Worm (Caenorhabditis elegans) whole organism, L1 larva: Measurements from ENCODE around the gene R13H4.5.

Source experiments
- C16A3.4 ChIP-seq: fragments of 150-350 bp; optimal IDR thresholded peaks from 2 replicates; lab custom pipeline; 2014; ENCODE audit warnings: missing biosample characterization, missing genetic modification characterization
- aly-2 ChIP-seq: fragments of 150-350 bp; optimal IDR thresholded peaks from 2 replicates; lab custom pipeline; 2014; ENCODE audit warnings: missing biosample characterization, missing genetic modification characterization
- blmp-1 ChIP-seq: fragments of 150-350 bp; optimal IDR thresholded peaks from 2 replicates; lab custom pipeline; 2014; ENCODE audit warnings: missing biosample characterization, missing genetic modification characterization
- ceh-63 ChIP-seq: fragments of 200-800 bp; sonication (Bioruptor generic); optimal IDR thresholded peaks from 2 replicates; lab custom pipeline; 2018; ENCODE audit warnings: mild to moderate bottlenecking, missing genetic modification characterization, missing compliant biosample characterization
- ces-1 ChIP-seq: fragments of 150-350 bp; optimal IDR thresholded peaks from 2 replicates; lab custom pipeline; 2014; ENCODE audit warnings: missing biosample characterization, missing genetic modification reagents, missing genetic modification characterization
- efl-1 ChIP-seq, 4 experiments: fragments of 150-350 bp; optimal IDR thresholded peaks in 3 of 4; peaks in 1 of 4; 1 replicate in 1 of 4; 2 replicates in 3 of 4; lab custom pipeline; 2014; ENCODE audit warnings: missing biosample characterization in 2 of 4, missing genetic modification characterization in 2 of 4, missing genetic modification reagents in 2 of 4
- elt-3 ChIP-seq, 6 experiments: fragments of 150-350 bp in 1 of 6; sonication (generic microtip); optimal IDR thresholded peaks; 2 replicates each; lab custom pipeline; 2017 to 2018; ENCODE audit warnings: missing biosample characterization in 6 of 6, missing genetic modification characterization in 6 of 6, inconsistent platforms in 1 of 6
- fkh-8 ChIP-seq: sonication (generic microtip); optimal IDR thresholded peaks from 2 replicates; lab custom pipeline; 2016; ENCODE audit warnings: mild to moderate bottlenecking, missing genetic modification characterization, missing compliant biosample characterization
- grh-1 ChIP-seq: fragments of 200-800 bp; sonication (Bioruptor generic); IDR thresholded peaks from 2 replicates; pipeline ENCODE4 v1.3.6; 2022; ENCODE audit warnings: missing genetic modification reagents, missing genetic modification characterization, missing compliant biosample characterization
- hlh-17 ChIP-seq: fragments of 200-800 bp; sonication (Bioruptor generic); optimal IDR thresholded peaks from 2 replicates; lab custom pipeline; 2018; ENCODE audit warnings: missing genetic modification characterization, mild to moderate bottlenecking, missing compliant biosample characterization, moderate library complexity, borderline replicate concordance
- hlh-4 ChIP-seq: sonication (generic microtip); optimal IDR thresholded peaks from 2 replicates; lab custom pipeline; 2016; ENCODE audit warnings: mild to moderate bottlenecking, missing genetic modification characterization, missing compliant biosample characterization
- hpl-2 ChIP-seq: fragments of 150-350 bp; optimal IDR thresholded peaks from 2 replicates; lab custom pipeline; 2014; ENCODE audit warnings: missing biosample characterization, missing genetic modification reagents, missing genetic modification characterization
- jun-1 ChIP-seq: fragments of 150-350 bp; optimal IDR thresholded peaks from 2 replicates; lab custom pipeline; 2014; ENCODE audit warnings: missing biosample characterization, missing genetic modification reagents, missing genetic modification characterization
- lin-13 ChIP-seq: fragments of 150-350 bp; optimal IDR thresholded peaks from 2 replicates; lab custom pipeline; 2014; ENCODE audit warnings: missing biosample characterization, missing genetic modification reagents, missing genetic modification characterization
- lin-14 ChIP-seq: fragments of 200-800 bp; sonication (Bioruptor generic); optimal IDR thresholded peaks from 2 replicates; lab custom pipeline; 2018; ENCODE audit warnings: mild to moderate bottlenecking, missing genetic modification characterization, moderate library complexity, missing compliant biosample characterization
- lsy-2 ChIP-seq, 2 experiments: fragments of 150-350 bp; optimal IDR thresholded peaks; 2 replicates each; lab custom pipeline; 2014; ENCODE audit warnings: missing biosample characterization in 2 of 2, missing genetic modification characterization in 2 of 2
- mef-2 ChIP-seq: fragments of 150-350 bp; optimal IDR thresholded peaks from 2 replicates; lab custom pipeline; 2014; ENCODE audit warnings: missing biosample characterization, missing genetic modification characterization
- nhr-19 ChIP-seq: fragments of 200-800 bp; sonication (Bioruptor generic); conservative IDR thresholded peaks from 2 replicates; pipeline ENCODE4 v1.3.6; 2022; ENCODE audit warnings: missing genetic modification characterization, missing compliant biosample characterization
- nhr-28 ChIP-seq: fragments of 150-350 bp; optimal IDR thresholded peaks from 2 replicates; lab custom pipeline; 2014; ENCODE audit warnings: missing biosample characterization, missing genetic modification characterization
- nhr-47 ChIP-seq: sonication (generic microtip); optimal IDR thresholded peaks from 2 replicates; lab custom pipeline; 2016; ENCODE audit warnings: mild to moderate bottlenecking, missing genetic modification characterization, moderate library complexity, missing compliant biosample characterization
- nhr-71 ChIP-seq: sonication (generic microtip); optimal IDR thresholded peaks from 2 replicates; lab custom pipeline; 2016; ENCODE audit warnings: mild to moderate bottlenecking, missing genetic modification characterization, moderate library complexity, missing compliant biosample characterization
- nhr-77 ChIP-seq: fragments of 150-350 bp; optimal IDR thresholded peaks from 2 replicates; lab custom pipeline; 2014; ENCODE audit warnings: missing biosample characterization, missing genetic modification characterization
- nhr-84 ChIP-seq: sonication (generic microtip); optimal IDR thresholded peaks from 2 replicates; lab custom pipeline; 2017; ENCODE audit warnings: missing biosample characterization, missing genetic modification characterization
- pag-3 ChIP-seq: sonication (generic microtip); optimal IDR thresholded peaks from 2 replicates; lab custom pipeline; 2017; ENCODE audit warnings: missing genetic modification characterization, mild to moderate bottlenecking, missing compliant biosample characterization, antibody characterized with exemption, borderline replicate concordance; ENCODE audit not compliant: insufficient read depth
- rnt-1 ChIP-seq: sonication (generic microtip); optimal IDR thresholded peaks from 2 replicates; lab custom pipeline; 2016; ENCODE audit warnings: mild to moderate bottlenecking, missing genetic modification characterization, moderate library complexity, missing compliant biosample characterization
- snu-23 ChIP-seq: sonication (generic microtip); optimal IDR thresholded peaks from 2 replicates; lab custom pipeline; 2016; ENCODE audit warnings: missing genetic modification characterization, missing compliant biosample characterization
- sptf-1 ChIP-seq: fragments of 150-350 bp; optimal IDR thresholded peaks from 2 replicates; lab custom pipeline; 2014; ENCODE audit warnings: missing biosample characterization, missing genetic modification characterization
- sup-37 ChIP-seq: fragments of 200-800 bp; sonication (Bioruptor generic); optimal IDR thresholded peaks from 2 replicates; lab custom pipeline; 2018; ENCODE audit warnings: mild to moderate bottlenecking, missing genetic modification characterization, missing compliant biosample characterization
- tlp-1 ChIP-seq: fragments of 150-350 bp; optimal IDR thresholded peaks from 2 replicates; lab custom pipeline; 2014; ENCODE audit warnings: missing biosample characterization, missing genetic modification characterization
- unc-130 ChIP-seq: fragments of 150-350 bp; optimal IDR thresholded peaks from 2 replicates; lab custom pipeline; 2017; ENCODE audit warnings: missing biosample characterization, missing genetic modification characterization, inconsistent platforms
- vab-15 ChIP-seq: sonication (generic microtip); optimal IDR thresholded peaks from 2 replicates; lab custom pipeline; 2017; ENCODE audit warnings: missing genotype, mild to moderate bottlenecking, missing genetic modification characterization, missing compliant biosample characterization
- zag-1 ChIP-seq: fragments of 150-350 bp; optimal IDR thresholded peaks from 2 replicates; lab custom pipeline; 2014; ENCODE audit warnings: missing biosample characterization, missing genetic modification characterization

Gene R13H4.5

ce11 chrV:11829282-11829681, 31.2 kb upstream of the R13H4.5 start, which contains the start of gene col-158:
col-158 (plus strand) TSS chrV:11829582.
- TF ChIP-seq blmp-1 (tag; lab: Kevin White, UChicago) = peak; percentile 14
- no peak for TF ChIP-seq nhr-28 (tag; lab: Kevin White, UChicago)
- peak in 1 of 6 experiments; percentile 5 for TF ChIP-seq elt-3 (tag; optimal IDR thresholded peaks at IDR 0.05; lab: Kevin White, UChicago)
- TF ChIP-seq hlh-17 (GFP tag; lab: Kevin White, UChicago) = no peak
- TF ChIP-seq grh-1 (GFP tag; lab: Robert Waterston, UW) = 0 out of 2 replicates have a peak, but pooled peaks have one; percentile 16
- TF ChIP-seq, all 84 proteins: peak for 3

ce11 chrV:11833319-11833718, 27.2 kb upstream of the R13H4.5 start, which contains the start of gene pho-8:
pho-8 (plus strand) TSS chrV:11833619.
- TF ChIP-seq jun-1 (tag; lab: Kevin White, UChicago) (no peak), ces-1 (GFP tag; lab: Kevin White, UChicago) (no peak), lin-13 (no peak), vab-15 (tag; lab: Kevin White, UChicago) (no peak), hpl-2 (no peak), lin-14 (GFP tag; lab: Kevin White, UChicago) (no peak), nhr-71 (tag; lab: Kevin White, UChicago) (no peak), nhr-47 (tag; lab: Kevin White, UChicago) (no peak), mef-2 (tag; lab: Kevin White, UChicago) (no peak), sup-37 (GFP tag; lab: Kevin White, UChicago) (no peak), nhr-77 (tag; lab: Kevin White, UChicago) (no peak), aly-2 (tag; lab: Kevin White, UChicago) (no peak), zag-1 (tag; lab: Kevin White, UChicago) (no peak), fkh-8 (no peak), tlp-1 (tag; lab: Kevin White, UChicago) (no peak), ceh-63 (GFP tag; lab: Kevin White, UChicago) (no peak), C16A3.4 (tag; lab: Kevin White, UChicago) (no peak)
- TF ChIP-seq, all 84 proteins: peak for 0

- TF ChIP-seq nhr-71 (tag; lab: Kevin White, UChicago) (peak; percentile 68), nhr-19 (GFP tag; lab: Robert Waterston, UW) (peak; percentile 37), hlh-4 (tag; lab: Kevin White, UChicago) (no peak), nhr-84 (no peak), rnt-1 (tag; lab: Kevin White, UChicago) (peak; percentile 73), lin-14 (GFP tag; lab: Kevin White, UChicago) (peak; percentile 76), pag-3 (tag; lab: Kevin White, UChicago) (peak; percentile 97), snu-23 (GFP tag; lab: Kevin White, UChicago) (peak; percentile 19), unc-130 (peak; percentile 24), sptf-1 (tag; lab: Kevin White, UChicago) (no peak), lsy-2 (tag; optimal IDR thresholded peaks at IDR 0.05; lab: Kevin White, UChicago) (peak in 1 of 2 experiments; percentile 15)
These were observed 24.4 kb upstream of the R13H4.5 start, which contains the start of gene R13H4.2 for ce11 chrV:11836073-11836472. R13H4.2 (plus strand) TSS chrV:11836391.

- TF ChIP-seq nhr-71 (tag; lab: Kevin White, UChicago) (no peak), efl-1 (optimal IDR thresholded peaks at IDR 0.05; lab: Kevin White, UChicago) (no peak), efl-1 (GFP tag; optimal IDR thresholded peaks at IDR 0.05 in 1 of 2; lab: Kevin White, UChicago) (peak in 1 of 2 experiments; percentile 35), hlh-17 (GFP tag; lab: Kevin White, UChicago) (no peak)
These were observed 21.3 kb upstream of the R13H4.5 start, which contains the start of gene idpb-5 for ce11 chrV:11839220-11839619. idpb-5 (plus strand) TSS chrV:11839520.
